5 worm cellular contexts compared by ENCODE assay signal in genomic region chrII:9937611-9938010, ce11.
TF ChIP-seq lines count a peak whose summit lies in the region.

No protein-coding gene starts in this region.

TF ChIP-seq in whole organism, L1 larva, 84 proteins besides CTCF, POLR2A, EP300 and RAD21 (continued from another document and continues in another):
- TF ChIP-seq dpl-1 (GFP tag; optimal IDR thresholded peaks at IDR 0.05; lab: Kevin White, UChicago) (peak; percentile 56 to 71 (median 66)), mdl-1 (tag; optimal IDR thresholded peaks at IDR 0.05; lab: Kevin White, UChicago) (peak; percentile 37 to 98), jun-1 (tag; optimal IDR thresholded peaks at IDR 0.05; lab: Kevin White, UChicago) (no peak), vab-15 (tag; optimal IDR thresholded peaks at IDR 0.05; lab: Kevin White, UChicago) (no peak), ces-1 (GFP tag; optimal IDR thresholded peaks at IDR 0.05; lab: Kevin White, UChicago) (no peak), fos-1 (tag; optimal IDR thresholded peaks at IDR 0.05; lab: Kevin White, UChicago) (peak; percentile 65), grh-1 (GFP tag; IDR thresholded peaks at IDR 0.05; lab: Robert Waterston, UW) (0 out of 2 replicates have a peak, but pooled peaks have one; percentile 8), nhr-76 (tag; optimal IDR thresholded peaks at IDR 0.05; lab: Kevin White, UChicago) (peak; percentile 22), pag-3 (tag; optimal IDR thresholded peaks at IDR 0.05; lab: Kevin White, UChicago; ENCODE audit: borderline replicate concordance, insufficient read depth) (no peak), lsy-2 (tag; optimal IDR thresholded peaks at IDR 0.05; lab: Kevin White, UChicago) (peak; percentile 80 to 89), sptf-1 (tag; optimal IDR thresholded peaks at IDR 0.05; lab: Kevin White, UChicago) (no peak), irx-1 (tag; optimal IDR thresholded peaks at IDR 0.05; lab: Kevin White, UChicago) (peak; percentile 34), snu-23 (GFP tag; optimal IDR thresholded peaks at IDR 0.05; lab: Kevin White, UChicago) (peak; percentile 94), xbp-1 (tag; optimal IDR thresholded peaks at IDR 0.05; lab: Kevin White, UChicago) (peak; percentile 50), nhr-84 (tag; optimal IDR thresholded peaks at IDR 0.05; lab: Kevin White, UChicago) (peak; percentile 37), fkh-10 (GFP tag; optimal IDR thresholded peaks at IDR 0.05; lab: Kevin White, UChicago) (no peak), elt-2 (tag; optimal IDR thresholded peaks at IDR 0.05; lab: Kevin White, UChicago) (peak; percentile 54), ceh-8 (GFP tag; optimal IDR thresholded peaks at IDR 0.05; lab: Kevin White, UChicago) (no peak), nhr-237 (tag; optimal IDR thresholded peaks at IDR 0.05; lab: Kevin White, UChicago) (peak; percentile 19), aha-1 (tag; optimal IDR thresholded peaks at IDR 0.05; lab: Kevin White, UChicago) (no peak), ceh-88 (GFP tag; IDR thresholded peaks at IDR 0.05; lab: Robert Waterston, UW) (no peak), elt-3 (tag; optimal IDR thresholded peaks at IDR 0.05; lab: Kevin White, UChicago) (peak in 3 of 6 experiments; percentile 70 to 98 (median 75)), ztf-11 (tag; optimal IDR thresholded peaks at IDR 0.05; lab: Kevin White, UChicago) (no peak), C04F5.9 (tag; optimal IDR thresholded peaks at IDR 0.05; lab: Kevin White, UChicago) (peak; percentile 20), nhr-19 (GFP tag; conservative IDR thresholded peaks at IDR 0.05; lab: Robert Waterston, UW) (peak; percentile 83), nhr-12 (tag; optimal IDR thresholded peaks at IDR 0.05; lab: Kevin White, UChicago) (no peak)

TF ChIP-seq in whole organism, L2 larva, 48 proteins besides CTCF, POLR2A, EP300 and RAD21 (continued from another document):
- TF ChIP-seq lin-13 (GFP tag; optimal IDR thresholded peaks at IDR 0.05; lab: Kevin White, UChicago) (peak; percentile 67), unc-62 (GFP tag; optimal IDR thresholded peaks at IDR 0.05; lab: Kevin White, UChicago) (no peak), ama-1 (optimal IDR thresholded peaks at IDR 0.05; lab: Kevin White, UChicago) (peak; percentile 62), snpc-4 (tag; optimal IDR thresholded peaks at IDR 0.05; lab: Kevin White, UChicago) (peak; percentile 28), sem-4 (tag; optimal IDR thresholded peaks at IDR 0.05; lab: Kevin White, UChicago) (peak; percentile 32), F13H6.1 (tag; optimal IDR thresholded peaks at IDR 0.05; lab: Kevin White, UChicago) (peak; percentile 83), nhr-77 (tag; optimal IDR thresholded peaks at IDR 0.05; lab: Kevin White, UChicago) (no peak), unc-55 (GFP tag; optimal IDR thresholded peaks at IDR 0.05; lab: Kevin White, UChicago) (peak; percentile 46), nhr-25 (tag; optimal IDR thresholded peaks at IDR 0.05; lab: Kevin White, UChicago) (peak; percentile 89), sma-9 (GFP tag; optimal IDR thresholded peaks at IDR 0.05; lab: Kevin White, UChicago) (peak; percentile 91), sma-9 (tag; optimal IDR thresholded peaks at IDR 0.05; lab: Kevin White, UChicago) (no peak), egl-27 (tag; optimal IDR thresholded peaks at IDR 0.05; lab: Kevin White, UChicago) (peak; percentile 34), gmeb-1 (tag; optimal IDR thresholded peaks at IDR 0.05; lab: Kevin White, UChicago) (peak; percentile 67), alr-1 (tag; optimal IDR thresholded peaks at IDR 0.05; lab: Kevin White, UChicago) (no peak), mab-5 (tag; optimal IDR thresholded peaks at IDR 0.05; lab: Kevin White, UChicago) (no peak), C34F6.9 (tag; optimal IDR thresholded peaks at IDR 0.05; lab: Kevin White, UChicago) (peak; percentile 92), ZK546.5 (tag; optimal IDR thresholded peaks at IDR 0.05; lab: Kevin White, UChicago) (no peak), nhr-10 (tag; optimal IDR thresholded peaks at IDR 0.05; lab: Kevin White, UChicago) (peak; percentile 93), nhr-11 (tag; optimal IDR thresholded peaks at IDR 0.05; lab: Kevin White, UChicago) (no peak), elt-3 (tag; optimal IDR thresholded peaks at IDR 0.05; lab: Kevin White, UChicago) (no peak)

TF ChIP-seq in whole organism, L3 larva, 47 proteins besides CTCF, POLR2A, EP300 and RAD21 (continued from another document and continues in another):
- TF ChIP-seq nhr-12 (tag; optimal IDR thresholded peaks at IDR 0.05; lab: Kevin White, UChicago), result no peak
- TF ChIP-seq sea-2 (GFP tag; optimal IDR thresholded peaks at IDR 0.05; lab: Kevin White, UChicago), result no peak
- no peak for TF ChIP-seq daf-12 (tag; optimal IDR thresholded peaks at IDR 0.05; lab: Kevin White, UChicago)
- peak; percentile 75 for TF ChIP-seq nfya-1 (tag; optimal IDR thresholded peaks at IDR 0.05; lab: Kevin White, UChicago; ENCODE audit: insufficient read depth)
- TF ChIP-seq zag-1 (tag; optimal IDR thresholded peaks at IDR 0.05; lab: Kevin White, UChicago), result no peak
- peak; percentile 86 for TF ChIP-seq nhr-23 (tag; optimal IDR thresholded peaks at IDR 0.05; lab: Kevin White, UChicago)
- TF ChIP-seq tbx-2 (tag; optimal IDR thresholded peaks at IDR 0.05; lab: Kevin White, UChicago), result peak; percentile 21
- TF ChIP-seq unc-62 (GFP tag; optimal IDR thresholded peaks at IDR 0.05; lab: Kevin White, UChicago), result no peak
- TF ChIP-seq elt-3 (tag; optimal IDR thresholded peaks at IDR 0.05; lab: Kevin White, UChicago), result no peak
- TF ChIP-seq nhr-28 (tag; optimal IDR thresholded peaks at IDR 0.05; lab: Kevin White, UChicago), result no peak
- TF ChIP-seq aly-2 (tag; optimal IDR thresholded peaks at IDR 0.05; lab: Kevin White, UChicago), result no peak
- peak; percentile 52 for TF ChIP-seq jun-1 (tag; optimal IDR thresholded peaks at IDR 0.05; lab: Kevin White, UChicago)
- peak; percentile 61 for TF ChIP-seq pqm-1 (tag; optimal IDR thresholded peaks at IDR 0.05; lab: Kevin White, UChicago)
- TF ChIP-seq fos-1 (tag; optimal IDR thresholded peaks at IDR 0.05; lab: Kevin White, UChicago), result no peak
- peak; percentile 33 for TF ChIP-seq R02D3.7 (tag; optimal IDR thresholded peaks at IDR 0.05; lab: Kevin White, UChicago)
- no peak for TF ChIP-seq ztf-4 (tag; optimal IDR thresholded peaks at IDR 0.05; lab: Kevin White, UChicago)
- TF ChIP-seq mml-1 (tag; optimal IDR thresholded peaks at IDR 0.05; lab: Kevin White, UChicago), result no peak
- no peak for TF ChIP-seq ceh-82 (tag; optimal IDR thresholded peaks at IDR 0.05; lab: Kevin White, UChicago)
- TF ChIP-seq nhr-25 (tag; optimal IDR thresholded peaks at IDR 0.05; lab: Kevin White, UChicago), result peak; percentile 79
- peak; percentile 58 for TF ChIP-seq egl-27 (tag; optimal IDR thresholded peaks at IDR 0.05; lab: Kevin White, UChicago)
- no peak for TF ChIP-seq snpc-4 (tag; optimal IDR thresholded peaks at IDR 0.05; lab: Kevin White, UChicago)
- no peak for TF ChIP-seq nhr-237 (tag; optimal IDR thresholded peaks at IDR 0.05; lab: Kevin White, UChicago)
- TF ChIP-seq lsy-12 (tag; optimal IDR thresholded peaks at IDR 0.05; lab: Kevin White, UChicago), result peak; percentile 45
- no peak for TF ChIP-seq nhr-77 (tag; optimal IDR thresholded peaks at IDR 0.05; lab: Kevin White, UChicago)
- no peak for TF ChIP-seq ztf-11 (tag; optimal IDR thresholded peaks at IDR 0.05; lab: Kevin White, UChicago)
- TF ChIP-seq ceh-28 (tag; optimal IDR thresholded peaks at IDR 0.05; lab: Kevin White, UChicago), result peak; percentile 39
- no peak for TF ChIP-seq fkh-10 (GFP tag; optimal IDR thresholded peaks at IDR 0.05; lab: Kevin White, UChicago)
- TF ChIP-seq elt-1 (tag; optimal IDR thresholded peaks at IDR 0.05; lab: Kevin White, UChicago), result no peak
- TF ChIP-seq nhr-67 (tag; optimal IDR thresholded peaks at IDR 0.05; lab: Kevin White, UChicago), result no peak
- TF ChIP-seq hmg-11 (tag; optimal IDR thresholded peaks at IDR 0.05; lab: Kevin White, UChicago), result peak; percentile 33
- TF ChIP-seq nhr-76 (tag; optimal IDR thresholded peaks at IDR 0.05; lab: Kevin White, UChicago), result peak; percentile 48
- peak; percentile 16 for TF ChIP-seq egl-5 (tag; optimal IDR thresholded peaks at IDR 0.05; lab: Kevin White, UChicago)

TF ChIP-seq in whole organism, L4 larva, 104 proteins besides CTCF, POLR2A, EP300 and RAD21 (continued from another document and continues in another):
- TF ChIP-seq sdz-12 (GFP tag; optimal IDR thresholded peaks at IDR 0.05; lab: Kevin White, UChicago) (no peak), F10B5.3 (tag; optimal IDR thresholded peaks at IDR 0.05; lab: Kevin White, UChicago) (no peak), zfp-3 (GFP tag; conservative IDR thresholded peaks at IDR 0.05; lab: Robert Waterston, UW) (no peak), nhr-11 (tag; optimal IDR thresholded peaks at IDR 0.05; lab: Kevin White, UChicago) (peak; percentile 99), zip-2 (tag; optimal IDR thresholded peaks at IDR 0.05; lab: Kevin White, UChicago) (peak; percentile 8), hlh-30 (tag; optimal IDR thresholded peaks at IDR 0.05; lab: Kevin White, UChicago; ENCODE audit: insufficient read depth) (peak; percentile 97), F26F4.8 (GFP tag; conservative IDR thresholded peaks at IDR 0.05; lab: Robert Waterston, UW) (no peak), madf-5 (GFP tag; IDR thresholded peaks at IDR 0.05; lab: Robert Waterston, UW) (no peak), tra-1 (GFP tag; IDR thresholded peaks at IDR 0.05; lab: Robert Waterston, UW) (peak; percentile 84), ceh-20 (GFP tag; IDR thresholded peaks at IDR 0.05; lab: Robert Waterston, UW) (peak; percentile 21; the same call in 1 of the 2 replicates), nhr-10 (tag; optimal IDR thresholded peaks at IDR 0.05; lab: Kevin White, UChicago) (peak; percentile 97), daf-16 (GFP tag; optimal IDR thresholded peaks at IDR 0.05; lab: Kevin White, UChicago) (peak in 1 of 2 experiments; percentile 19), daf-16 (tag; optimal IDR thresholded peaks at IDR 0.05; lab: Kevin White, UChicago) (peak; percentile 85), ztf-7 (tag; optimal IDR thresholded peaks at IDR 0.05; lab: Kevin White, UChicago) (peak; percentile 27), ztf-11 (tag; optimal IDR thresholded peaks at IDR 0.05; lab: Kevin White, UChicago) (no peak), mxl-2 (GFP tag; conservative IDR thresholded peaks at IDR 0.05; lab: Robert Waterston, UW) (no peak), zfp-2 (tag; optimal IDR thresholded peaks at IDR 0.05; lab: Kevin White, UChicago) (no peak), ZK337.2 (GFP tag; IDR thresholded peaks at IDR 0.05; lab: Robert Waterston, UW) (no peak), ces-1 (GFP tag; optimal IDR thresholded peaks at IDR 0.05; lab: Kevin White, UChicago) (no peak), unc-39 (tag; optimal IDR thresholded peaks at IDR 0.05; lab: Kevin White, UChicago) (no peak), aha-1 (tag; lab: Kevin White, UChicago) (peak; percentile 99), arid-1 (GFP tag; conservative IDR thresholded peaks at IDR 0.05; lab: Robert Waterston, UW) (0 out of 2 replicates have a peak, but pooled peaks have one; percentile 24), lir-3 (tag; optimal IDR thresholded peaks at IDR 0.05; lab: Kevin White, UChicago) (no peak), daf-8 (GFP tag; IDR thresholded peaks at IDR 0.05; lab: Robert Waterston, UW) (no peak), nhr-25 (tag; optimal IDR thresholded peaks at IDR 0.05; lab: Kevin White, UChicago; ENCODE audit: borderline replicate concordance, insufficient read depth) (peak; percentile 7), skn-1 (tag; optimal IDR thresholded peaks at IDR 0.05; lab: Kevin White, UChicago) (no peak), dmd-8 (GFP tag; IDR thresholded peaks at IDR 0.05; lab: Robert Waterston, UW) (no peak), daf-19 (GFP tag; conservative IDR thresholded peaks at IDR 0.05; lab: Robert Waterston, UW) (no peak), madf-9 (GFP tag; conservative IDR thresholded peaks at IDR 0.05; lab: Robert Waterston, UW) (no peak), dpl-1 (GFP tag; optimal IDR thresholded peaks at IDR 0.05; lab: Kevin White, UChicago) (peak; percentile 64), spr-1 (tag; optimal IDR thresholded peaks at IDR 0.05; lab: Kevin White, UChicago) (peak; percentile 47), spr-3 (GFP tag; optimal IDR thresholded peaks at IDR 0.05; lab: Kevin White, UChicago) (no peak), lim-7 (GFP tag; IDR thresholded peaks at IDR 0.05; lab: Robert Waterston, UW) (no peak)

TF ChIP-seq in whole organism, young adult, 124 proteins besides CTCF, POLR2A, EP300 and RAD21 (continued from another document and continues in another):
- TF ChIP-seq F39B2.1 (GFP tag; IDR thresholded peaks at IDR 0.05; lab: Robert Waterston, UW), result no peak
- no peak for TF ChIP-seq F37B4.10 (GFP tag; IDR thresholded peaks at IDR 0.05; lab: Robert Waterston, UW)
- no peak for TF ChIP-seq T26A5.8 (tag; optimal IDR thresholded peaks at IDR 0.05; lab: Kevin White, UChicago)
- no peak for TF ChIP-seq chd-7 (tag; optimal IDR thresholded peaks at IDR 0.05; lab: Kevin White, UChicago)
- no peak for TF ChIP-seq madf-3 (GFP tag; IDR thresholded peaks at IDR 0.05; lab: Robert Waterston, UW)
- no peak for TF ChIP-seq hlh-26 (GFP tag; conservative IDR thresholded peaks at IDR 0.05; lab: Robert Waterston, UW)
- no peak for TF ChIP-seq B0035.1 (tag; optimal IDR thresholded peaks at IDR 0.05; lab: Kevin White, UChicago)
- peak; percentile 69 for TF ChIP-seq ztf-26 (tag; optimal IDR thresholded peaks at IDR 0.05; lab: Kevin White, UChicago)
- TF ChIP-seq F57C9.4 (tag; optimal IDR thresholded peaks at IDR 0.05; lab: Kevin White, UChicago), result no peak
- TF ChIP-seq Y79H2A.3 (GFP tag; conservative IDR thresholded peaks at IDR 0.05; lab: Robert Waterston, UW), result no peak
- no peak for TF ChIP-seq ceh-100 (GFP tag; IDR thresholded peaks at IDR 0.05; lab: Robert Waterston, UW)
- TF ChIP-seq ceh-79 (tag; optimal IDR thresholded peaks at IDR 0.05; lab: Kevin White, UChicago), result no peak
- TF ChIP-seq nfya-2 (GFP tag; IDR thresholded peaks at IDR 0.05; lab: Robert Waterston, UW), result no peak
- no peak for TF ChIP-seq attf-3 (GFP tag; conservative IDR thresholded peaks at IDR 0.05; lab: Robert Waterston, UW)
- TF ChIP-seq tlf-1 (GFP tag; optimal IDR thresholded peaks at IDR 0.05; lab: Kevin White, UChicago), result no peak
- peak; percentile 47; the same call in 1 of the 2 replicates for TF ChIP-seq mcd-1 (GFP tag; IDR thresholded peaks at IDR 0.05; lab: Robert Waterston, UW)
- no peak for TF ChIP-seq snpc-1.1 (tag; optimal IDR thresholded peaks at IDR 0.05; lab: Kevin White, UChicago; ENCODE audit: insufficient read depth)
- TF ChIP-seq hmg-20 (GFP tag; IDR thresholded peaks at IDR 0.05; lab: Robert Waterston, UW), result no peak
- TF ChIP-seq aptf-3 (GFP tag; IDR thresholded peaks at IDR 0.05; lab: Robert Waterston, UW), result no peak
- no peak for TF ChIP-seq F33H1.4 (GFP tag; IDR thresholded peaks at IDR 0.05; lab: Robert Waterston, UW)
- no peak for TF ChIP-seq ztf-25 (GFP tag; IDR thresholded peaks at IDR 0.05; lab: Robert Waterston, UW)
- no peak for TF ChIP-seq rec-8 (tag; optimal IDR thresholded peaks at IDR 0.05; lab: Kevin White, UChicago)
- TF ChIP-seq egl-18 (GFP tag; IDR thresholded peaks at IDR 0.05; lab: Robert Waterston, UW), result no peak
- no peak for TF ChIP-seq lag-1 (GFP tag; IDR thresholded peaks at IDR 0.05; lab: Robert Waterston, UW)
- peak; percentile 65 for TF ChIP-seq F22D6.2 (tag; optimal IDR thresholded peaks at IDR 0.05; lab: Kevin White, UChicago)
- TF ChIP-seq Y95B8A.8 (GFP tag; IDR thresholded peaks at IDR 0.05; lab: Robert Waterston, UW), result no peak
- peak; percentile 34 for TF ChIP-seq madf-10 (tag; optimal IDR thresholded peaks at IDR 0.05; lab: Kevin White, UChicago)
- TF ChIP-seq zim-3 (tag; optimal IDR thresholded peaks at IDR 0.05; lab: Kevin White, UChicago), result no peak
- no peak for TF ChIP-seq hrde-1 (tag; optimal IDR thresholded peaks at IDR 0.05; lab: Kevin White, UChicago; ENCODE audit: borderline replicate concordance)
- no peak for TF ChIP-seq unc-130 (GFP tag; optimal IDR thresholded peaks at IDR 0.05; lab: Kevin White, UChicago)
- peak; percentile 38 for TF ChIP-seq tbp1 (GFP tag; optimal IDR thresholded peaks at IDR 0.05; lab: Kevin White, UChicago)
- TF ChIP-seq him-1 (tag; optimal IDR thresholded peaks at IDR 0.05; lab: Kevin White, UChicago), result no peak
- TF ChIP-seq C06A6.2 (GFP tag; conservative IDR thresholded peaks at IDR 0.05; lab: Robert Waterston, UW), result peak; percentile 65; the same call in 1 of the 2 replicates
- TF ChIP-seq K11D2.4 (GFP tag; IDR thresholded peaks at IDR 0.05; lab: Robert Waterston, UW), result no peak
- no peak for TF ChIP-seq F23B12.7 (tag; optimal IDR thresholded peaks at IDR 0.05; lab: Kevin White, UChicago; ENCODE audit: insufficient read depth)
- no peak for TF ChIP-seq nhr-179 (tag; optimal IDR thresholded peaks at IDR 0.05; lab: Kevin White, UChicago)
- no peak for TF ChIP-seq ceh-91 (GFP tag; IDR thresholded peaks at IDR 0.05; lab: Robert Waterston, UW)
- no peak for TF ChIP-seq egrh-3 (GFP tag; IDR thresholded peaks at IDR 0.05; lab: Robert Waterston, UW)
- no peak for TF ChIP-seq F49E8.2 (tag; optimal IDR thresholded peaks at IDR 0.05; lab: Kevin White, UChicago; ENCODE audit: insufficient read depth)
